Worm (Caenorhabditis elegans) whole organism, L4 larva: ENCODE data around the gene Y17G7B.8.

Source experiments
- F49E8.2 ChIP-seq: sonication (generic microtip); optimal IDR thresholded peaks from 2 replicates; lab custom pipeline; 2016; ENCODE audit warnings: missing compliant biosample characterization, mild to moderate bottlenecking, missing genetic modification characterization, borderline replicate concordance
- Y105C5A.15 ChIP-seq: fragments of 200-800 bp; sonication (Bioruptor generic); IDR thresholded peaks from 2 replicates; pipeline ENCODE4 v1.3.6; 2022; ENCODE audit warnings: missing genetic modification characterization, missing compliant biosample characterization
- Y75B8A.6 ChIP-seq: fragments of 200-800 bp; sonication (Bioruptor generic); IDR thresholded peaks from 2 replicates; pipeline ENCODE4 v1.3.6; 2022; ENCODE audit warnings: missing genetic modification reagents, missing genetic modification characterization, missing compliant biosample characterization
- aly-2 ChIP-seq: sonication (generic microtip); optimal IDR thresholded peaks from 2 replicates; lab custom pipeline; 2018; ENCODE audit warnings: missing biosample characterization, missing genetic modification characterization
- arid-1 ChIP-seq: fragments of 200-800 bp; sonication (Bioruptor generic); conservative IDR thresholded peaks from 2 replicates; pipeline ENCODE4 v1.3.6; 2022; ENCODE audit warnings: missing genetic modification reagents, missing genetic modification characterization, missing compliant biosample characterization
- attf-4 ChIP-seq: sonication (generic microtip); optimal IDR thresholded peaks from 3 replicates; lab custom pipeline; 2017; ENCODE audit warnings: missing biosample characterization, missing genetic modification characterization
- ceh-20 ChIP-seq: fragments of 200-800 bp; sonication (Bioruptor generic); IDR thresholded peaks from 2 replicates; pipeline ENCODE4 v1.3.6; 2022; ENCODE audit warnings: missing genetic modification reagents, missing genetic modification characterization, missing compliant biosample characterization
- ceh-82 ChIP-seq: sonication (generic microtip); optimal IDR thresholded peaks from 2 replicates; lab custom pipeline; 2017; ENCODE audit warnings: missing biosample characterization, missing genetic modification characterization
- daf-19 ChIP-seq: fragments of 200-800 bp; sonication (Bioruptor generic); conservative IDR thresholded peaks from 2 replicates; pipeline ENCODE4 v1.3.6; 2022; ENCODE audit warnings: missing genetic modification characterization, missing compliant biosample characterization
- dmd-6 ChIP-seq: fragments of 200-800 bp; sonication (Bioruptor generic); IDR thresholded peaks from 2 replicates; pipeline ENCODE4 v1.3.6; 2022; ENCODE audit warnings: missing genetic modification reagents, missing genetic modification characterization, missing compliant biosample characterization
- dmd-8 ChIP-seq: fragments of 200-800 bp; sonication (Bioruptor generic); IDR thresholded peaks from 2 replicates; pipeline ENCODE4 v1.3.6; 2022; ENCODE audit warnings: missing genetic modification characterization, missing compliant biosample characterization
- duxl-1 ChIP-seq: sonication (generic microtip); optimal IDR thresholded peaks from 2 replicates; lab custom pipeline; 2016; ENCODE audit warnings: mild to moderate bottlenecking, missing genetic modification characterization, moderate library complexity, missing compliant biosample characterization; ENCODE audit not compliant: poor library complexity
- dve-1 ChIP-seq: sonication (generic microtip); optimal IDR thresholded peaks from 2 replicates; lab custom pipeline; 2017; ENCODE audit warnings: antibody characterized with exemption, mild to moderate bottlenecking, missing genetic modification characterization, missing compliant biosample characterization; ENCODE audit not compliant: insufficient read depth
- egl-43 ChIP-seq: fragments of 200-800 bp; sonication (Bioruptor generic); IDR thresholded peaks from 2 replicates; pipeline ENCODE4 v1.3.6; 2022; ENCODE audit warnings: missing genetic modification reagents, missing genetic modification characterization, missing compliant biosample characterization
- fkh-10 ChIP-seq: fragments of 150-350 bp; optimal IDR thresholded peaks from 2 replicates; lab custom pipeline; 2014; ENCODE audit warnings: missing biosample characterization, missing genetic modification reagents, missing genetic modification characterization
- gei-8 ChIP-seq: fragments of 200-800 bp; sonication (Bioruptor generic); optimal IDR thresholded peaks from 2 replicates; lab custom pipeline; 2018; ENCODE audit warnings: mild to moderate bottlenecking, missing genetic modification characterization, missing compliant biosample characterization
- hif-1 ChIP-seq, 2 experiments: sonication (generic microtip); optimal IDR thresholded peaks; 2 replicates each; lab custom pipeline; 2016 to 2017; ENCODE audit warnings: missing compliant biosample characterization in 2 of 2, missing genetic modification characterization in 2 of 2, missing genetic modification reagents in 2 of 2, missing genotype in 2 of 2, mild to moderate bottlenecking in 1 of 2
- hlh-11 ChIP-seq: fragments of 200-800 bp; sonication (Bioruptor generic); optimal IDR thresholded peaks from 2 replicates; lab custom pipeline; 2018; ENCODE audit warnings: mild to moderate bottlenecking, missing genetic modification characterization, missing compliant biosample characterization
- lin-29 ChIP-seq: fragments of 200-800 bp; sonication (Bioruptor generic); IDR thresholded peaks from 2 replicates; pipeline ENCODE4 v1.3.6; 2022; ENCODE audit warnings: missing genetic modification reagents, missing genetic modification characterization, missing compliant biosample characterization
- lin-38 ChIP-seq: fragments of 200-800 bp; sonication (Bioruptor generic); IDR thresholded peaks from 2 replicates; pipeline ENCODE4 v1.3.6; 2022; ENCODE audit warnings: missing genetic modification reagents, missing genetic modification characterization, missing compliant biosample characterization
- madf-5 ChIP-seq, 2 experiments: fragments of 200-800 bp; sonication (Bioruptor generic); IDR thresholded peaks; 2 replicates each; pipeline ENCODE4 v1.3.6; 2022; ENCODE audit warnings: missing compliant biosample characterization in 2 of 2, missing genetic modification characterization in 2 of 2
- madf-9 ChIP-seq: fragments of 200-800 bp; sonication (Bioruptor generic); conservative IDR thresholded peaks from 2 replicates; pipeline ENCODE4 v1.3.6; 2022; ENCODE audit warnings: missing genetic modification reagents, missing genetic modification characterization, missing compliant biosample characterization
- mdl-1 ChIP-seq, 2 experiments: fragments of 150-350 bp in 1 of 2; sonication (generic microtip) in 1 of 2; optimal IDR thresholded peaks; 2 replicates each; lab custom pipeline; 2014 to 2017; ENCODE audit warnings: missing biosample characterization in 2 of 2, missing genetic modification characterization in 2 of 2
- mdt-29 ChIP-seq: fragments of 200-800 bp; sonication (Bioruptor generic); IDR thresholded peaks from 2 replicates; pipeline ENCODE4 v1.3.6; 2022; ENCODE audit warnings: missing genetic modification reagents, missing genetic modification characterization, missing compliant biosample characterization
- mep-1 ChIP-seq: fragments of 150-350 bp; sonication (generic microtip); optimal IDR thresholded peaks from 3 replicates; lab custom pipeline; 2014; ENCODE audit warnings: missing biosample characterization, missing genetic modification characterization
- mes-2 ChIP-seq: sonication (generic microtip); optimal IDR thresholded peaks from 2 replicates; lab custom pipeline; 2016; ENCODE audit warnings: missing genotype, mild to moderate bottlenecking, missing genetic modification characterization, missing compliant biosample characterization; ENCODE audit not compliant: poor library complexity, severe bottlenecking
- mxl-3 ChIP-seq: fragments of 200-800 bp; sonication (Bioruptor generic); optimal IDR thresholded peaks from 2 replicates; lab custom pipeline; 2018; ENCODE audit warnings: mild to moderate bottlenecking, missing genetic modification characterization, missing compliant biosample characterization
- nhr-11 ChIP-seq: fragments of 150-350 bp; optimal IDR thresholded peaks from 2 replicates; lab custom pipeline; 2014; ENCODE audit warnings: missing biosample characterization, missing genetic modification characterization
- nhr-28 ChIP-seq: fragments of 150-350 bp; optimal IDR thresholded peaks from 2 replicates; lab custom pipeline; 2014; ENCODE audit warnings: missing biosample characterization, missing genetic modification characterization
- nhr-48 ChIP-seq: sonication (generic microtip); optimal IDR thresholded peaks from 2 replicates; lab custom pipeline; 2016; ENCODE audit warnings: mild to moderate bottlenecking, missing genetic modification characterization, missing compliant biosample characterization
- nhr-6 ChIP-seq: fragments of 150-350 bp; optimal IDR thresholded peaks from 2 replicates; lab custom pipeline; 2014; ENCODE audit warnings: missing biosample characterization, missing genetic modification characterization
- nhr-76 ChIP-seq: fragments of 150-350 bp; optimal IDR thresholded peaks from 2 replicates; lab custom pipeline; 2014; ENCODE audit warnings: missing biosample characterization, missing genetic modification characterization
- pha-4 ChIP-seq, 2 experiments: fragments of 150-350 bp in 1 of 2; fragments of 200-800 bp in 1 of 2; sonication (Bioruptor generic) in 1 of 2; IDR thresholded peaks in 1 of 2; optimal IDR thresholded peaks in 1 of 2; 2 replicates each; pipeline versions ENCODE4 v1.3.6 to Lab custom; 2014 to 2022; ENCODE audit warnings: missing genetic modification characterization in 2 of 2, missing genetic modification reagents in 2 of 2, missing biosample characterization in 1 of 2, missing compliant biosample characterization in 1 of 2
- rbr-2 ChIP-seq: sonication (generic microtip); optimal IDR thresholded peaks from 2 replicates; lab custom pipeline; 2016; ENCODE audit warnings: missing genotype, missing genetic modification characterization, missing compliant biosample characterization
- saeg-2 ChIP-seq: fragments of 200-800 bp; sonication (Bioruptor generic); IDR thresholded peaks from 2 replicates; pipeline ENCODE4 v1.3.6; 2022; ENCODE audit warnings: missing genetic modification reagents, missing genetic modification characterization, missing compliant biosample characterization
- unc-130 ChIP-seq: sonication (generic microtip); optimal IDR thresholded peaks from 2 replicates; lab custom pipeline; 2016; ENCODE audit warnings: missing genetic modification reagents, missing genetic modification characterization, missing compliant biosample characterization
- unc-39 ChIP-seq: sonication (generic microtip); optimal IDR thresholded peaks from 2 replicates; lab custom pipeline; 2017; ENCODE audit warnings: missing biosample characterization, missing genetic modification characterization
- unc-62 ChIP-seq, 3 experiments: fragments of 150-350 bp in 1 of 3; sonication (generic microtip); optimal IDR thresholded peaks in 2 of 3; peaks in 1 of 3; 1 replicate in 1 of 3; 2 replicates in 2 of 3; lab custom pipeline; 2014 to 2017; ENCODE audit warnings: missing biosample characterization in 3 of 3, missing genetic modification characterization in 3 of 3, missing genetic modification reagents in 3 of 3, missing genotype in 1 of 3
- vab-7 ChIP-seq: fragments of 200-800 bp; sonication (Bioruptor generic); IDR thresholded peaks from 2 replicates; pipeline ENCODE4 v1.3.6; 2022; ENCODE audit warnings: missing genetic modification reagents, missing genetic modification characterization, missing compliant biosample characterization
- zfp-3 ChIP-seq: fragments of 200-800 bp; sonication (Bioruptor generic); conservative IDR thresholded peaks from 2 replicates; pipeline ENCODE4 v1.3.6; 2022; ENCODE audit warnings: missing genetic modification reagents, missing genetic modification characterization, missing compliant biosample characterization
- zip-11 ChIP-seq: fragments of 200-800 bp; sonication (Bioruptor generic); IDR thresholded peaks from 2 replicates; pipeline ENCODE4 v1.3.6; 2022; ENCODE audit warnings: missing genetic modification characterization, missing compliant biosample characterization

Gene Y17G7B.8

DNA sequence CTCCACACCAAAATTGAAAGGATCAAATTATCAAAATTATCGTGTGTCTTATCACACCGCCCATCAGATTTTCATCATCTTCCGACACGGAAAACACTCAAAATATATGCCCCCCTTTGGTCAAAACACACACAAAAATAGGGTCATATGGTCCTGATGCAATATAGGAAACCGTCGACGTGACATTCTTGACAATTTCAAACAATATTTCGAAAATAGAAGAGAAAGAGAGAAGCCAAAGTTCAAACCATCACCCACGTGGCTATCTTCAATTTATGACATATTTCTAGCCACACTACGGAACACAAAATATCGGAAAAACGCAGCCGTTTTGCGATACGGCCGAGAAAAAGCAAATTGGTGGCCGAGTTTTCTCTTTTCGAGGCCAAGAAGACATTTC lies 23.1 kb upstream of the Y17G7B.8 start (continued):
- TF ChIP-seq lin-38 (GFP tag; lab: Robert Waterston, UW) = no peak
- no peak for TF ChIP-seq unc-62 (GFP tag; optimal IDR thresholded peaks at IDR 0.05 in 1 of 2; lab: Kevin White, UChicago)
- no peak for TF ChIP-seq unc-62 (tag; optimal IDR thresholded peaks at IDR 0.05; lab: Kevin White, UChicago)
- TF ChIP-seq Y75B8A.6 (GFP tag; lab: Robert Waterston, UW) = no peak
- no peak for TF ChIP-seq pha-4 (GFP tag; IDR thresholded peaks at IDR 0.05; lab: Robert Waterston, UW)
- TF ChIP-seq pha-4 (tag; optimal IDR thresholded peaks at IDR 0.05; lab: Kevin White, UChicago) = no peak
- TF ChIP-seq aly-2 (tag; lab: Kevin White, UChicago) = no peak
- no peak for TF ChIP-seq attf-4
- no peak for TF ChIP-seq saeg-2 (GFP tag; lab: Robert Waterston, UW)
- no peak for TF ChIP-seq mxl-3 (GFP tag; lab: Kevin White, UChicago)
- TF ChIP-seq nhr-6 (tag; lab: Kevin White, UChicago) = peak; percentile 26
- TF ChIP-seq arid-1 (GFP tag; lab: Robert Waterston, UW) = no peak
- no peak for TF ChIP-seq madf-9 (GFP tag; lab: Robert Waterston, UW)
- TF ChIP-seq mdl-1 (tag; optimal IDR thresholded peaks at IDR 0.05; lab: Kevin White, UChicago) = peak in 1 of 2 experiments; percentile 84
- peak; percentile 32 for TF ChIP-seq dve-1
- no peak for TF ChIP-seq mdt-29 (GFP tag; lab: Robert Waterston, UW)
- no peak for TF ChIP-seq ceh-82 (tag; lab: Kevin White, UChicago)
- TF ChIP-seq vab-7 (GFP tag; lab: Robert Waterston, UW) = no peak
- no peak for TF ChIP-seq rbr-2 (tag; lab: Kevin White, UChicago)
- TF ChIP-seq hlh-11 (tag; lab: Kevin White, UChicago) = peak; percentile 57
- TF ChIP-seq daf-19 = no peak
- no peak for TF ChIP-seq Y105C5A.15 (GFP tag; lab: Robert Waterston, UW)

DNA sequence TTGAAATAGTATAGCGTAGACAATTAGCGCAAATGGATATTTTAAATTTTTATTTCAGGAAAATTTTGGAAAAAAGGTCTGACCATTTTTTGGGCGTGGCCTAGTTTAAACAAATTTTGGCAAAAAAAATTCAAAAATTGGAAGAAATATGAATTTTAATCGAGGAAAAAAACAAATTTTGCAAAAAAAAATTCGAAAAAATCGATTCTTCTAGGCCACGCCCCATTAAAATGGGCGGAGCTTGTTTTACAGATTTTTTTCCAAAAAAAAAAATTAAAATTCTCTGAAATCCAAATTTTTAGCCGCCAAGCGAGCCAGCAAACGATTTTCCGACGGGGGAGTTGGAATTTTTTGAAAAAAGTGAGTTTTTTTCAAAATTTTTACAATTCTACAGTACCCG lies 21.7 kb upstream of the Y17G7B.8 start, which contains the start of gene nadk-2:
TSS of gene nadk-2 (plus strand) at position 301 of the 400 bp plus-strand sequence.
- TF ChIP-seq madf-9 (GFP tag; lab: Robert Waterston, UW) (no peak), nhr-28 (tag; lab: Kevin White, UChicago) (no peak), hif-1 (tag; optimal IDR thresholded peaks at IDR 0.05; lab: Kevin White, UChicago) (no peak), saeg-2 (GFP tag; lab: Robert Waterston, UW) (no peak), F49E8.2 (no peak), zip-11 (no peak)
- TF ChIP-seq, all 104 proteins: peak for 0

DNA sequence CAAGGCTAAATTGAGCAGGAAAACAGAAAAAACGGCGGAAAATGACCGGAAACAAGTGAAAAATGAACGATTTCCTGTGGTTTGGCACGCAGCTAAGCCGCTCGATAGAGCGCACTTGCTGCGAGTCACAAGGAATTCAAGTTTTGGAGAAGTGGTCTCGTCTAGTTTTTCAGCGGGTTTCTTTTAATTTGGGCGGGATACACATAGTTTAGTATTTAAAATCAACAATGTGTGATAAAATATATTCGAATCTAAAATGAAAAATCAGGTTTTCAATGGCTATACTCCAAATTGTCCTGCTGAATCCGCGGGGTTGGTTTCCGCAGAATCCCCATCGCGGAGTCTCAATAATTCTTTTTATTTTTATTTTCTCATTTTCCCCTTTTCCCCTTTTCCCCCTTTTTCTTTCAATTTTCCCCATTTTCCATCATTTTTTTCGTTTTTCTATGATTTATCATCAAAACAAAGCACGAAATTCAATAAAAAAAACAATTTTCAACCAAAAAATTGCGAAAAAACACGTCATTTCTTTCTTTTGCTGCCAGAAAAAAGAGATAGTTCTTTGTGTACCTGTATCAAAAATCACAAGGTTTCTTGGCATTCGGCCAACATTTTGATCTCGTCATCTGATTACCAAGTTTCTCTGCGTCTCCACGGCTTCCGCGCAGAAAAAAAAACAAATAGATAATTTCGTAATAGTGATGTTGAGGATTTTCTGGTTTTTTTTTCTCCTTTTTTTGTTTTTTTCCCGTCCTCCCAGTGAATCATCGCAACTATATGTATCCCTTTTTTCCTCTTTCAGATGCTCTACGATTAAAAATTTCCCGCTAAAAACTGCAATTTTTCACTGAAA lies 14.8 kb upstream of the Y17G7B.8 start, which contains the start of gene ippk-1:
TSS of gene ippk-1 (plus strand) at position 803 of the 853 bp plus-strand sequence.
- TF ChIP-seq dmd-6 (peak; percentile 83), nhr-48 (tag; lab: Kevin White, UChicago) (peak; percentile 32), mep-1 (tag; lab: Kevin White, UChicago) (peak; percentile 30), unc-39 (tag; lab: Kevin White, UChicago) (no peak), zfp-3 (GFP tag; lab: Robert Waterston, UW) (no peak), gei-8 (no peak), hif-1 (tag; optimal IDR thresholded peaks at IDR 0.05; lab: Kevin White, UChicago) (peak in 1 of 2 experiments; percentile 92), pha-4 (GFP tag; IDR thresholded peaks at IDR 0.05; lab: Robert Waterston, UW) (0 out of 2 replicates have a peak, but pooled peaks have one; percentile 43), pha-4 (tag; optimal IDR thresholded peaks at IDR 0.05; lab: Kevin White, UChicago) (no peak), duxl-1 (tag; lab: Kevin White, UChicago) (no peak), hlh-11 (tag; lab: Kevin White, UChicago) (peak; percentile 64), unc-62 (GFP tag; optimal IDR thresholded peaks at IDR 0.05 in 1 of 2; lab: Kevin White, UChicago) (peak in 1 of 2 experiments; percentile 56), unc-62 (tag; optimal IDR thresholded peaks at IDR 0.05; lab: Kevin White, UChicago) (no peak), egl-43 (GFP tag; lab: Robert Waterston, UW) (0 out of 2 replicates have a peak, but pooled peaks have one; percentile 28), fkh-10 (peak; percentile 83), mdl-1 (tag; optimal IDR thresholded peaks at IDR 0.05; lab: Kevin White, UChicago) (peak in 1 of 2 experiments; percentile 22), lin-29 (GFP tag; lab: Robert Waterston, UW) (no peak; the same call in 1 of the 2 replicates), unc-130 (GFP tag; lab: Kevin White, UChicago) (peak; percentile 34), mes-2 (peak; percentile 62), dve-1 (peak; percentile 30), nhr-11 (tag; lab: Kevin White, UChicago) (no peak), nhr-76 (tag; lab: Kevin White, UChicago) (peak; percentile 27), madf-5 (GFP tag; IDR thresholded peaks at IDR 0.05; lab: Robert Waterston, UW) (0 out of 4 replicates have a peak, but pooled peaks of 1 of the 2 experiments have one; percentile 13), madf-9 (GFP tag; lab: Robert Waterston, UW) (peak; percentile 35; the same call in 1 of the 2 replicates), dmd-8 (no peak), ceh-20 (GFP tag; lab: Robert Waterston, UW) (peak; percentile 12; the same call in 1 of the 2 replicates)
